Worm (Caenorhabditis elegans) whole organism, L3 larva: ENCODE measurements around the gene casy-1.

Experiments
- lin-15B ChIP-seq: fragments of 150-350 bp; optimal IDR thresholded peaks from 2 replicates; lab custom pipeline; 2014; ENCODE audit warnings: missing biosample characterization, missing genetic modification characterization
- skn-1 ChIP-seq: fragments of 150-350 bp; optimal IDR thresholded peaks from 2 replicates; lab custom pipeline; 2014; ENCODE audit warnings: missing biosample characterization, missing genetic modification characterization

DNA sequence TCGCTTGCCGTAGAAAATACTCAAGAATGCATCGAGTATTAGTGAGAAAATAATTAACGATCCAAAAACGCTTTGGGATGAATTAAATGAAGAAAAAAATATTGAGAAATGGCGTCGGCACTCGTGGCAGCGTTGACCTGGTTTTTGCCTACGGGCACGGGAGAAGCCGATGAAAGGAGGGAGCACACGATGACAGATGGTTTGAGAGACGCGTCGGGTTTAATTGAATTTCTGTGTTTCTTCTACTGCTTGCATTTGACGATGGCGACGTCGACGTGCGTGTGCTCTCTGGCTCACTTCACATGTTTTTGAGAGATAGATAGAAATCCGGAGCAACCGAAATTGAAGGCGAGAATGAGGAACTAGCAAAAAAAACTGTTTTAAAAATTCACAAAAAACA lies 5.8 kb downstream of the casy-1 start:
- TF ChIP-seq lin-15B (tag; lab: Kevin White, UChicago) (no peak), skn-1 (tag; lab: Kevin White, UChicago) (no peak)
